Worm (Caenorhabditis elegans) whole organism, young adult: ENCODE data around the gene vab-9.

ENCODE experiments used
- atf-7 ChIP-seq: sonication (generic microtip); optimal IDR thresholded peaks from 2 replicates; lab custom pipeline; 2017; ENCODE audit warnings: mild to moderate bottlenecking, missing genetic modification characterization, missing compliant biosample characterization
- ceh-100 ChIP-seq: fragments of 200-800 bp; sonication (Bioruptor generic); IDR thresholded peaks from 2 replicates; pipeline ENCODE4 v1.3.6; 2022; ENCODE audit warnings: missing genetic modification reagents, missing genetic modification characterization, missing compliant biosample characterization
- ekl-4 ChIP-seq: fragments of 200-800 bp; sonication (Bioruptor generic); IDR thresholded peaks from 2 replicates; pipeline ENCODE4 v1.3.6; 2022; ENCODE audit warnings: missing genetic modification reagents, missing genetic modification characterization, missing compliant biosample characterization
- somi-1 ChIP-seq: fragments of 200-800 bp; sonication (Bioruptor generic); optimal IDR thresholded peaks from 2 replicates; lab custom pipeline; 2018; ENCODE audit warnings: mild to moderate bottlenecking, missing genetic modification characterization, missing compliant biosample characterization
- zim-3 ChIP-seq: sonication (generic microtip); optimal IDR thresholded peaks from 2 replicates; lab custom pipeline; 2017; ENCODE audit warnings: mild to moderate bottlenecking, missing genetic modification characterization, moderate library complexity, missing compliant biosample characterization

- no peak for TF ChIP-seq somi-1 (GFP tag; lab: Kevin White, UChicago)
- TF ChIP-seq ceh-100 (GFP tag; lab: Robert Waterston, UW), result no peak
- TF ChIP-seq atf-7 (tag; lab: Kevin White, UChicago), result no peak
- no peak for TF ChIP-seq ekl-4 (GFP tag; lab: Robert Waterston, UW)
- no peak for TF ChIP-seq zim-3 (tag; lab: Kevin White, UChicago)
These were observed 21.3 kb upstream of the vab-9 start, which contains the start of gene atg-10 for ce11 chrII:8658835-8659234.
